Fruit fly (Drosophila melanogaster) whole organism, embryonic: Measurements from ENCODE around the gene CG31861.

ENCODE experiments used
- Aef1 ChIP-seq: fragments of 200-800 bp; sonication (Bioruptor generic); IDR thresholded peaks from 3 replicates; pipeline ENCODE4 v1.3.6; 2022; ENCODE audit warnings: missing biosample characterization, missing genetic modification characterization
- cato ChIP-seq: fragments of 200-800 bp; sonication (Bioruptor generic); optimal IDR thresholded peaks from 2 replicates; lab custom pipeline; 2016; ENCODE audit warnings: missing biosample characterization, missing genetic modification characterization, borderline replicate concordance
- dpn ChIP-seq, 2 experiments: fragments of 200-800 bp; sonication (Bioruptor generic); optimal IDR thresholded peaks; 3 replicates each; lab custom pipeline; 2016; ENCODE audit warnings: missing biosample characterization in 2 of 2, missing genetic modification characterization in 2 of 2

DNA sequence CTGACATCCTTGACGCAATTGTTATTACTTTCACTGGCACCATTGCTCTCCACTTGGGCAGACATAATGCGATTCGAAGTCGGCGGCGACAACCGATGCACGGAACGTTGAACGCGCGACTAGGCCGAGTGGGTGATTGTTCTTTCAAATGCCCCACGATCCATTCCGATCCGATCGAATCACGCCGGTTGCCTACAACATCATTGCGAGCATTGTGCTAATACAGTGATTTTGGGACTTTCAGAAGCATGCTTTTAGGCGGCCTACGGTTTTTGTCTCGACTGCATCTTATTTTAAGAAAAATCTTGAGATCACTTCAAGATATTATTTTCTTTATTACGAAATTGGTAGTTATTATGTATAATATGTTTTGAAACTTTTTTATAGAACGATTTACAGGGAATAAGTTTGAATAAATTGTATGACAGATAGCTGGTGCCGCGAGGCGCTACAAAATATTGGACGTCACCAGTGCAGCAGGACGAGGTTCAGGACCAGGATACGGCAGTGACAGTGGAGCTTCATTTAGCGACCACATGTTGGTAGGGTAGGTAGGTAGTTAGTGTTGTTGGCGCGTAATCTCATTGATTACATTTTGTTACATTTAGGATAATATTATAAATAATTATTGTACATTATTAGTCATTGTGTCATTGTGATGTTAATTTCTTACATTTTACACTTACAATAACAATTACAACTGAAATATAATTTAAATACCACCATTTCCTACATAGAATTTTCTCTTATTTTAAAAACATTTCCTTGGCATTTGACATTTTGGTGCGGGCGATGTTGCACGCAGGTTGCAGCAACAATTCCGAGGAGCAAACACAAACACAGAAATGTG lies 28.1 kb upstream of the CG31861 start, which contains the start of gene rho-6:
- TF ChIP-seq dpn (GFP tag; optimal IDR thresholded peaks at IDR 0.05; lab: Kevin White, UChicago) (no peak), Aef1 (GFP tag; lab: Robert Waterston, UW) (no peak), cato (no peak)
